Fruit fly (Drosophila melanogaster) S2 (cell line): ENCODE data around the gene CG6325.

Source experiments
- CG8478 ChIP-seq: fragments of >200 bp; optimal IDR thresholded peaks from 2 replicates; lab custom pipeline; 2018
- CTCF ChIP-seq, 2 experiments: fragments of >200 bp; optimal IDR thresholded peaks; 2 replicates each; lab custom pipeline; 2018

DNA sequence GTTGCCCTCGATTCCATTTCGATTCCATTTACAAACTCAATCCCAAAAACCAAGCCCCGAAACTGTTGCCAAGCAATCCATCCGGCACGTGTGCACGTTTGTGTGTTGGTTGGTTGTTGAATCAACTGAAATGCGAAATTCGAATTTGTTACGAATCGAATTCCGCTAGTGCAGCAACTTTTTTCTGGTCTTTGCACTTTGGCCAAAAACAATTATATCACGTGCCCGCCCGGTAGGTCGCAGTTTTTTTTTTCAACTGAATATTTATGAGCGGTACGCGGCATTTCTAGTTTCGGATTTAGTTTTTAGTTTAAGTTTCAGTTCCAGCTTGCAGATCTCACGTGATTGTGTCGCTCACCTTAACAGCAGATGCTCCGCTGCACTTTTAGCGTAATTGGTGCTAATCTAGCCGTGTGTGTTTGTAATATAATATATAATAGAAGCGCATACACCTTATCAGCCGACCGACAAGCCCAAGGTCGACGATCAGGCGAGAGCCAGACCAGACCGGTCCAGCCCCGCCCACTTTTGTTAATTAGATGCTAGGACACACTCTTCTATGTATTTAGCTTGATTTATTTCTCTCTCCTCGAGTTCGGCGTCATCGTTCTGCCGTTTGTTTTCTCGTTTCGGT, 13.9 kb downstream of the CG6325 start:
- TF ChIP-seq CG8478: no peak
- no peak for TF ChIP-seq CTCF (optimal IDR thresholded peaks at IDR 0.05; lab: Kevin White, UChicago)
